Fruit fly (Drosophila melanogaster): Measurements from ENCODE around the gene Pcp.
A peak's percentile ranks its signal among the peaks of the same experiment; 100 is the strongest.

Pcp gene

dm6 chr2L:7049009-7049647 lies 27.6 kb downstream of the Pcp start (continued):
- TF ChIP-seq Usf (GFP tag; optimal IDR thresholded peaks at IDR 0.05): no peak
- TF ChIP-seq CG6272 (GFP tag; IDR thresholded peaks at IDR 0.05): no peak
- TF ChIP-seq sens (GFP tag): peak; percentile 80
- peak; percentile 33 for TF ChIP-seq chn (GFP tag; optimal IDR thresholded peaks at IDR 0.05)
- TF ChIP-seq HmgD (GFP tag; optimal IDR thresholded peaks at IDR 0.05): peak; percentile 53
- no peak for TF ChIP-seq CkIIα-i1 (GFP tag; IDR thresholded peaks at IDR 0.05)
- TF ChIP-seq crc (GFP tag; optimal IDR thresholded peaks at IDR 0.05): no peak
- TF ChIP-seq CG13123 (GFP tag; optimal IDR thresholded peaks at IDR 0.05): no peak
- no peak for TF ChIP-seq Dfd (GFP tag; optimal IDR thresholded peaks at IDR 0.05)
- TF ChIP-seq Gsc (GFP tag; IDR thresholded peaks at IDR 0.05): no peak
- peak; percentile 90 for TF ChIP-seq Med (GFP tag)
- no peak for TF ChIP-seq Doc2 (GFP tag; IDR thresholded peaks at IDR 0.05)
- TF ChIP-seq CG8359 (GFP tag; optimal IDR thresholded peaks at IDR 0.05; ENCODE audit: borderline replicate concordance): no peak
- 0 out of 3 replicates have a peak, but pooled peaks have one; percentile 53 for TF ChIP-seq CG11456 (GFP tag; IDR thresholded peaks at IDR 0.05)
- no peak for TF ChIP-seq lov (optimal IDR thresholded peaks at IDR 0.05)
- 0 out of 3 replicates have a peak, but pooled peaks have one; percentile 13 for TF ChIP-seq lov (GFP tag; IDR thresholded peaks at IDR 0.05)
- no peak for TF ChIP-seq ind (GFP tag; optimal IDR thresholded peaks at IDR 0.05)
- TF ChIP-seq CG15696 (tag; optimal IDR thresholded peaks at IDR 0.05): no peak
- no peak for TF ChIP-seq phol (tag; optimal IDR thresholded peaks at IDR 0.05)
- no peak for TF ChIP-seq CG9797 (GFP tag; optimal IDR thresholded peaks at IDR 0.05)
- no peak for TF ChIP-seq Adf1 (GFP tag; IDR thresholded peaks at IDR 0.05)
- no peak for TF ChIP-seq HHEX (GFP tag; optimal IDR thresholded peaks at IDR 0.05)
- no peak for TF ChIP-seq Hr39 (optimal IDR thresholded peaks at IDR 0.05)
- no peak for TF ChIP-seq psq (GFP tag; optimal IDR thresholded peaks at IDR 0.05)
- TF ChIP-seq klu (GFP tag; IDR thresholded peaks at IDR 0.05): no peak
- no peak for TF ChIP-seq Hmx (GFP tag; optimal IDR thresholded peaks at IDR 0.05)
- no peak for TF ChIP-seq salm (tag; optimal IDR thresholded peaks at IDR 0.05)
- TF ChIP-seq CG8281 (tag; optimal IDR thresholded peaks at IDR 0.05): no peak
- peak; percentile 30 for TF ChIP-seq Elba2 (GFP tag; optimal IDR thresholded peaks at IDR 0.05)
- TF ChIP-seq wdn (GFP tag; IDR thresholded peaks at IDR 0.05): 0 out of 2 replicates have a peak, but pooled peaks have one; percentile 14
- peak; percentile 100 for TF ChIP-seq ato (GFP tag; IDR thresholded peaks at IDR 0.05; ENCODE audit: partially characterized antibody)
- no peak for TF ChIP-seq CG9437 (GFP tag; optimal IDR thresholded peaks at IDR 0.05)
- no peak for TF ChIP-seq CG10366 (GFP tag; IDR thresholded peaks at IDR 0.05)
- peak; percentile 86 for TF ChIP-seq cg (GFP tag; optimal IDR thresholded peaks at IDR 0.05)
- TF ChIP-seq pb (GFP tag; optimal IDR thresholded peaks at IDR 0.05): no peak
- TF ChIP-seq CG18599 (GFP tag; optimal IDR thresholded peaks at IDR 0.05): peak; percentile 28
- no peak for TF ChIP-seq CG12659 (GFP tag; optimal IDR thresholded peaks at IDR 0.05)
- TF ChIP-seq CG11723 (GFP tag; optimal IDR thresholded peaks at IDR 0.05): no peak
- no peak for TF ChIP-seq pita (GFP tag; optimal IDR thresholded peaks at IDR 0.05)
- TF ChIP-seq twi (tag; optimal IDR thresholded peaks at IDR 0.05): no peak
- no peak for TF ChIP-seq B-H1 (GFP tag; IDR thresholded peaks at IDR 0.05)
- TF ChIP-seq CrebB (tag; optimal IDR thresholded peaks at IDR 0.05): peak; percentile 62
- TF ChIP-seq CG43689 (GFP tag; IDR thresholded peaks at IDR 0.05): no peak
- TF ChIP-seq CG9876 (GFP tag; optimal IDR thresholded peaks at IDR 0.05): no peak
- no peak for TF ChIP-seq Oaz (GFP tag; IDR thresholded peaks at IDR 0.05)
- no peak for TF ChIP-seq CG4707 (GFP tag; optimal IDR thresholded peaks at IDR 0.05)
- no peak for TF ChIP-seq gro (GFP tag; optimal IDR thresholded peaks at IDR 0.05)
- peak; percentile 98 for TF ChIP-seq vnd (GFP tag; IDR thresholded peaks at IDR 0.05; ENCODE audit: partially characterized antibody)
- TF ChIP-seq CG13775 (GFP tag; optimal IDR thresholded peaks at IDR 0.05): no peak
- TF ChIP-seq tll (GFP tag; optimal IDR thresholded peaks at IDR 0.05): no peak
- TF ChIP-seq pzg (GFP tag; optimal IDR thresholded peaks at IDR 0.05): peak; percentile 23
